Worm (Caenorhabditis elegans) whole organism, early embryonic: ENCODE data around the gene sre-42.

Experiments used
- B0310.2 ChIP-seq: sonication (generic microtip); optimal IDR thresholded peaks from 2 replicates; lab custom pipeline; 2016; ENCODE audit warnings: mild to moderate bottlenecking, missing genetic modification characterization, missing compliant biosample characterization
- ama-1 ChIP-seq: fragments of 150-350 bp; optimal IDR thresholded peaks from 2 replicates; lab custom pipeline; 2014
- ceh-36 ChIP-seq: sonication (generic microtip); optimal IDR thresholded peaks from 2 replicates; lab custom pipeline; 2016; ENCODE audit warnings: missing genetic modification characterization, inconsistent platforms, missing compliant biosample characterization
- flt-1 ChIP-seq: fragments of 200-800 bp; sonication (Bioruptor generic); IDR thresholded peaks from 2 replicates; pipeline ENCODE4 v1.3.6; 2022; ENCODE audit warnings: missing genetic modification characterization, missing compliant biosample characterization
- hmbx-1 ChIP-seq: sonication (generic microtip); optimal IDR thresholded peaks from 2 replicates; lab custom pipeline; 2016; ENCODE audit warnings: mild to moderate bottlenecking, missing genetic modification characterization, missing compliant biosample characterization
- hnd-1 ChIP-seq: sonication (generic microtip); optimal IDR thresholded peaks from 2 replicates; lab custom pipeline; 2016; ENCODE audit warnings: missing genetic modification characterization, missing compliant biosample characterization
- pes-1 ChIP-seq: fragments of 200-800 bp; sonication (Bioruptor generic); IDR thresholded peaks from 2 replicates; pipeline ENCODE4 v1.3.6; 2022; ENCODE audit warnings: missing genetic modification reagents, missing genetic modification characterization, missing compliant biosample characterization
- sea-1 ChIP-seq: fragments of 200-800 bp; sonication (Bioruptor generic); conservative IDR thresholded peaks from 2 replicates; pipeline ENCODE4 v1.3.6; 2022; ENCODE audit warnings: missing genetic modification characterization, missing compliant biosample characterization
- tbx-11 ChIP-seq: fragments of 200-800 bp; sonication (Bioruptor generic); IDR thresholded peaks from 2 replicates; pipeline ENCODE4 v1.3.6; 2022; ENCODE audit warnings: missing genetic modification characterization, missing compliant biosample characterization

- no peak for TF ChIP-seq ama-1 (lab: Kevin White, UChicago)
- TF ChIP-seq pes-1 (GFP tag; lab: Robert Waterston, UW) = no peak
- TF ChIP-seq B0310.2 (tag; lab: Kevin White, UChicago) = no peak
- no peak for TF ChIP-seq flt-1 (GFP tag; lab: Robert Waterston, UW)
- no peak for TF ChIP-seq tbx-11
- no peak for TF ChIP-seq hmbx-1 (tag; lab: Kevin White, UChicago)
- TF ChIP-seq ceh-36 (tag; lab: Kevin White, UChicago) = no peak
- TF ChIP-seq sea-1 = no peak
- TF ChIP-seq hnd-1 = no peak
Measured at ce11 chrII:12387487-12387886, 806 bp upstream of the sre-42 start.
